Worm (Caenorhabditis elegans) whole organism, L3 larva: Measurements from ENCODE around the gene srh-116.

Experiments used
- ZK546.5 ChIP-seq: sonication (generic microtip); optimal IDR thresholded peaks from 2 replicates; lab custom pipeline; 2017; ENCODE audit warnings: missing biosample characterization, missing genetic modification characterization
- ceh-9 ChIP-seq: sonication (generic microtip); optimal IDR thresholded peaks from 2 replicates; lab custom pipeline; 2018; ENCODE audit warnings: missing biosample characterization, missing genetic modification characterization
- elt-1 ChIP-seq: fragments of 150-350 bp; optimal IDR thresholded peaks from 2 replicates; lab custom pipeline; 2014; ENCODE audit warnings: missing biosample characterization, missing genetic modification characterization
- eor-1 ChIP-seq, 2 experiments: fragments of 150-350 bp; optimal IDR thresholded peaks; 2 replicates each; lab custom pipeline; 2014 to 2018; ENCODE audit warnings: missing biosample characterization in 2 of 2, missing genetic modification characterization in 2 of 2
- fos-1 ChIP-seq: fragments of 150-350 bp; optimal IDR thresholded peaks from 2 replicates; lab custom pipeline; 2014; ENCODE audit warnings: missing biosample characterization, missing genetic modification characterization
- nhr-12 ChIP-seq: fragments of 150-350 bp; optimal IDR thresholded peaks from 2 replicates; lab custom pipeline; 2014; ENCODE audit warnings: missing biosample characterization, missing genetic modification characterization
- nhr-23 ChIP-seq: fragments of 150-350 bp; optimal IDR thresholded peaks from 2 replicates; lab custom pipeline; 2014; ENCODE audit warnings: missing biosample characterization, missing genetic modification reagents, missing genetic modification characterization
- nhr-43 ChIP-seq: sonication (generic microtip); optimal IDR thresholded peaks from 2 replicates; lab custom pipeline; 2016; ENCODE audit warnings: mild to moderate bottlenecking, missing genetic modification characterization, missing compliant biosample characterization; ENCODE audit not compliant: poor library complexity, severe bottlenecking
- ztf-11 ChIP-seq: fragments of 150-350 bp; optimal IDR thresholded peaks from 2 replicates; lab custom pipeline; 2014; ENCODE audit warnings: missing biosample characterization, missing genetic modification characterization

ce11 chrV:17261385-17261784 is 6.5 kb upstream of the srh-116 start:
- TF ChIP-seq nhr-12 (tag; lab: Kevin White, UChicago) (no peak), fos-1 (tag; lab: Kevin White, UChicago) (no peak), nhr-23 (tag; lab: Kevin White, UChicago) (no peak), ztf-11 (tag; lab: Kevin White, UChicago) (no peak), elt-1 (tag; lab: Kevin White, UChicago) (no peak), ceh-9 (no peak), nhr-43 (tag; lab: Kevin White, UChicago) (no peak), eor-1 (tag; optimal IDR thresholded peaks at IDR 0.05; lab: Kevin White, UChicago) (no peak), ZK546.5 (tag; lab: Kevin White, UChicago) (no peak)
